Fruit fly (Drosophila melanogaster) whole organism, embryonic: Measurements from ENCODE around the gene nAChRalpha7.
A peak's percentile ranks its signal among the peaks of the same experiment; 100 is the strongest.

ENCODE experiments used
- Blimp-1 ChIP-seq: fragments of 200-800 bp; sonication (Bioruptor generic); optimal IDR thresholded peaks from 3 replicates; lab custom pipeline; 2018; ENCODE audit warnings: missing biosample characterization, missing genetic modification characterization, mild to moderate bottlenecking, moderate library complexity, missing genetic modification reagents
- CG10462 ChIP-seq: fragments of 200-800 bp; sonication (Bioruptor generic); optimal IDR thresholded peaks from 2 replicates; lab custom pipeline; 2016; ENCODE audit warnings: missing biosample characterization, missing genetic modification characterization
- CG10543 ChIP-seq: fragments of 200-800 bp; sonication (Bioruptor generic); optimal IDR thresholded peaks from 3 replicates; lab custom pipeline; 2017; ENCODE audit warnings: missing biosample characterization, mild to moderate bottlenecking, missing genetic modification characterization, moderate library complexity
- CG11085 ChIP-seq: fragments of 200-800 bp; sonication (Bioruptor generic); IDR thresholded peaks from 2 replicates; pipeline ENCODE4 v1.3.6; 2022; ENCODE audit warnings: missing biosample characterization, missing genetic modification characterization
- CG11398 ChIP-seq: fragments of 200-800 bp; sonication (Bioruptor generic); optimal IDR thresholded peaks from 2 replicates; lab custom pipeline; 2016; ENCODE audit warnings: missing biosample characterization, missing genetic modification characterization
- CG12155 ChIP-seq: fragments of 200-800 bp; sonication (Bioruptor generic); optimal IDR thresholded peaks from 3 replicates; lab custom pipeline; 2016; ENCODE audit warnings: missing biosample characterization, missing genetic modification characterization
- CG14965 ChIP-seq: fragments of 200-800 bp; sonication (Bioruptor generic); optimal IDR thresholded peaks from 2 replicates; lab custom pipeline; 2016; ENCODE audit warnings: missing biosample characterization, missing genetic modification characterization, borderline replicate concordance
- CG17359 ChIP-seq: fragments of 200-800 bp; sonication (Bioruptor generic); optimal IDR thresholded peaks from 3 replicates; lab custom pipeline; 2018; ENCODE audit warnings: missing biosample characterization, mild to moderate bottlenecking, missing genetic modification characterization, moderate library complexity
- CG17829 ChIP-seq: fragments of 200-800 bp; optimal IDR thresholded peaks from 2 replicates; lab custom pipeline; 2019; ENCODE audit warnings: missing biosample characterization, mild to moderate bottlenecking, missing genetic modification characterization, moderate library complexity
- CG18599 ChIP-seq: fragments of 200-800 bp; sonication (Bioruptor generic); optimal IDR thresholded peaks from 3 replicates; lab custom pipeline; 2017; ENCODE audit warnings: missing biosample characterization, missing genetic modification characterization, mild to moderate bottlenecking, moderate library complexity, missing genetic modification reagents
- CG2199 ChIP-seq: fragments of 200-800 bp; sonication (Bioruptor generic); IDR thresholded peaks from 3 replicates; pipeline ENCODE4 v1.3.6; 2022; ENCODE audit warnings: missing biosample characterization, missing genetic modification characterization
- CG30403 ChIP-seq: fragments of 200-800 bp; sonication (Bioruptor generic); optimal IDR thresholded peaks from 3 replicates; lab custom pipeline; 2016; ENCODE audit warnings: missing biosample characterization, missing genetic modification characterization
- CG32532 ChIP-seq: fragments of 200-800 bp; sonication (Bioruptor generic); IDR thresholded peaks from 2 replicates; pipeline ENCODE4 v1.3.6; 2022; ENCODE audit warnings: missing biosample characterization, missing genetic modification characterization
- CG32767 ChIP-seq: fragments of 200-800 bp; sonication (Bioruptor generic); IDR thresholded peaks from 2 replicates; pipeline ENCODE4 v1.3.6; 2022; ENCODE audit warnings: missing biosample characterization, missing genetic modification characterization
- CG33557 ChIP-seq: fragments of 200-800 bp; sonication (Bioruptor generic); optimal IDR thresholded peaks from 2 replicates; lab custom pipeline; 2019; ENCODE audit warnings: missing biosample characterization, mild to moderate bottlenecking, missing genetic modification characterization, moderate library complexity
- CG4328 ChIP-seq: fragments of 200-800 bp; sonication (Bioruptor generic); optimal IDR thresholded peaks from 3 replicates; lab custom pipeline; 2017; ENCODE audit warnings: missing biosample characterization, missing genetic modification reagents, missing genetic modification characterization
- CG4424 ChIP-seq: fragments of 200-800 bp; sonication (Bioruptor generic); optimal IDR thresholded peaks from 3 replicates; lab custom pipeline; 2016; ENCODE audit warnings: missing biosample characterization, missing genetic modification characterization
- CG6272 ChIP-seq: fragments of 200-800 bp; sonication (Bioruptor generic); IDR thresholded peaks from 2 replicates; pipeline ENCODE4 v1.3.6; 2022; ENCODE audit warnings: missing biosample characterization, missing genetic modification characterization
- CG7372 ChIP-seq: fragments of 200-800 bp; sonication (Bioruptor generic); IDR thresholded peaks from 2 replicates; pipeline ENCODE4 v1.3.6; 2022; ENCODE audit warnings: missing biosample characterization, missing genetic modification characterization
- CG8290 ChIP-seq, 3 experiments: fragments of 200-800 bp; sonication (Bioruptor generic); optimal IDR thresholded peaks; 2 replicates each; lab custom pipeline; 2016 to 2019; ENCODE audit warnings: missing biosample characterization in 3 of 3, missing genetic modification characterization in 3 of 3, mild to moderate bottlenecking in 2 of 3, moderate library complexity in 1 of 3
- CG8924 ChIP-seq: fragments of 200-800 bp; optimal IDR thresholded peaks from 3 replicates; lab custom pipeline; 2019; ENCODE audit warnings: missing biosample characterization, mild to moderate bottlenecking, missing genetic modification characterization, moderate library complexity
- CTCF ChIP-seq: fragments of 200-800 bp; sonication (Bioruptor generic); optimal IDR thresholded peaks from 2 replicates; lab custom pipeline; 2017; ENCODE audit warnings: missing biosample characterization, mild to moderate bottlenecking, missing genetic modification characterization, moderate library complexity
- Drgx ChIP-seq: fragments of 200-800 bp; sonication (Bioruptor generic); IDR thresholded peaks from 2 replicates; pipeline ENCODE4 v1.3.6; 2022; ENCODE audit warnings: missing biosample characterization, missing genetic modification characterization
- Ets65A ChIP-seq: fragments of 200-800 bp; sonication (Bioruptor generic); peaks from one replicate; lab custom pipeline; 2016; ENCODE audit warnings: missing biosample characterization, missing genetic modification characterization
- Fer2 ChIP-seq: fragments of 200-800 bp; sonication (Bioruptor generic); optimal IDR thresholded peaks from 2 replicates; lab custom pipeline; 2018; ENCODE audit warnings: missing biosample characterization, mild to moderate bottlenecking, missing genetic modification characterization, moderate library complexity
- Fer3 ChIP-seq: fragments of 200-800 bp; sonication (Bioruptor generic); optimal IDR thresholded peaks from 2 replicates; lab custom pipeline; 2018; ENCODE audit warnings: missing biosample characterization, mild to moderate bottlenecking, missing genetic modification characterization, moderate library complexity
- Gug ChIP-seq: fragments of 200-800 bp; sonication (Bioruptor generic); IDR thresholded peaks from 4 replicates; pipeline ENCODE4 v1.3.6; 2022; ENCODE audit warnings: missing biosample characterization, missing genetic modification characterization
- H15 ChIP-seq: fragments of 200-800 bp; sonication (Bioruptor generic); IDR thresholded peaks from 3 replicates; pipeline ENCODE4 v1.3.6; 2022; ENCODE audit warnings: missing biosample characterization, missing genetic modification characterization
- H2.0 ChIP-seq: fragments of 200-800 bp; sonication (Bioruptor generic); IDR thresholded peaks from 2 replicates; pipeline ENCODE4 v1.3.6; 2022; ENCODE audit warnings: missing biosample characterization, missing genetic modification characterization
- Hr39 ChIP-seq: fragments of >200 bp; optimal IDR thresholded peaks from 2 replicates; lab custom pipeline; 2017
- Kr ChIP-seq: fragments of 200-800 bp; sonication (Bioruptor generic); optimal IDR thresholded peaks from 2 replicates; lab custom pipeline; 2017; ENCODE audit warnings: missing biosample characterization, mild to moderate bottlenecking, missing genetic modification characterization
- Max ChIP-seq: fragments of 200-800 bp; sonication (Bioruptor generic); optimal IDR thresholded peaks from 2 replicates; lab custom pipeline; 2016; ENCODE audit warnings: missing biosample characterization, mild to moderate bottlenecking, missing genetic modification characterization
- Med ChIP-seq: fragments of 200-800 bp; sonication (Bioruptor generic); peaks from one replicate; lab custom pipeline; 2016; ENCODE audit warnings: missing biosample characterization, missing genetic modification characterization, mild to moderate bottlenecking, inconsistent platforms, moderate library complexity
- Nf-YA ChIP-seq: fragments of 200-800 bp; sonication (Bioruptor generic); IDR thresholded peaks from 2 replicates; pipeline ENCODE4 v1.3.6; 2022; ENCODE audit warnings: missing biosample characterization, missing genetic modification characterization
- Nf-YC ChIP-seq: fragments of 200-800 bp; optimal IDR thresholded peaks from 3 replicates; lab custom pipeline; 2019; ENCODE audit warnings: missing biosample characterization, mild to moderate bottlenecking, missing genetic modification characterization, moderate library complexity
- NfI ChIP-seq: fragments of 200-800 bp; sonication (Bioruptor generic); optimal IDR thresholded peaks from 3 replicates; lab custom pipeline; 2018; ENCODE audit warnings: missing biosample characterization, mild to moderate bottlenecking, missing genetic modification characterization, moderate library complexity
- Sry-δ ChIP-seq: fragments of 200-800 bp; sonication (Bioruptor generic); optimal IDR thresholded peaks from 2 replicates; lab custom pipeline; 2016; ENCODE audit warnings: missing biosample characterization, missing genetic modification characterization
- Tbp ChIP-seq: fragments of >200 bp; optimal IDR thresholded peaks from 2 replicates; lab custom pipeline; 2018; ENCODE audit warnings: missing biosample characterization, missing genetic modification characterization
- YL-1 ChIP-seq: fragments of 200-800 bp; sonication (Bioruptor generic); optimal IDR thresholded peaks from 3 replicates; lab custom pipeline; 2017; ENCODE audit warnings: missing biosample characterization, mild to moderate bottlenecking, missing genetic modification characterization
- ase ChIP-seq: fragments of 200-800 bp; sonication (Bioruptor generic); IDR thresholded peaks from 3 replicates; pipeline ENCODE4 v1.3.6; 2022; ENCODE audit warnings: missing biosample characterization, missing genetic modification characterization
- bcd ChIP-seq: fragments of 200-800 bp; sonication (Bioruptor generic); optimal IDR thresholded peaks from 2 replicates; lab custom pipeline; 2017; ENCODE audit warnings: missing biosample characterization, mild to moderate bottlenecking, missing genetic modification characterization
- chn ChIP-seq: fragments of 200-800 bp; sonication (Bioruptor generic); optimal IDR thresholded peaks from 2 replicates; lab custom pipeline; 2016; ENCODE audit warnings: missing biosample characterization, missing genetic modification characterization
- dimm ChIP-seq: fragments of 200-800 bp; sonication (Bioruptor generic); IDR thresholded peaks from 2 replicates; pipeline ENCODE4 v1.3.6; 2022; ENCODE audit warnings: missing biosample characterization, missing genetic modification characterization
- disco-r ChIP-seq: fragments of 200-800 bp; sonication (Bioruptor generic); optimal IDR thresholded peaks from 2 replicates; lab custom pipeline; 2016; ENCODE audit warnings: missing biosample characterization, missing genetic modification characterization
- dmrt99B ChIP-seq: fragments of 200-800 bp; sonication (Bioruptor generic); optimal IDR thresholded peaks from 2 replicates; lab custom pipeline; 2018; ENCODE audit warnings: missing biosample characterization, mild to moderate bottlenecking, missing genetic modification characterization, moderate library complexity
- gce ChIP-seq: fragments of 200-800 bp; sonication (Bioruptor generic); IDR thresholded peaks from 3 replicates; pipeline ENCODE4 v1.3.6; 2022; ENCODE audit warnings: missing biosample characterization, missing genetic modification characterization
- grn ChIP-seq: fragments of 200-800 bp; sonication (Bioruptor generic); optimal IDR thresholded peaks from 3 replicates; lab custom pipeline; 2017; ENCODE audit warnings: missing biosample characterization, missing genetic modification characterization
- hth ChIP-seq: fragments of >200 bp; optimal IDR thresholded peaks from 2 replicates; lab custom pipeline; 2017; ENCODE audit warnings: inconsistent platforms
- sens ChIP-seq: fragments of 200-800 bp; sonication (Bioruptor generic); peaks from one replicate; lab custom pipeline; 2016; ENCODE audit warnings: missing biosample characterization, missing genetic modification characterization
- twi ChIP-seq: fragments of 200-800 bp; optimal IDR thresholded peaks from 2 replicates; lab custom pipeline; 2019; ENCODE audit warnings: missing biosample characterization, mild to moderate bottlenecking, missing genetic modification characterization, moderate library complexity

nAChRalpha7 gene

dm6 chrX:19281271-19281670 is 67.0 kb downstream of the nAChRalpha7 start (continued):
- TF ChIP-seq CG30403 (peak; percentile 8), CG12155 (peak; percentile 9), CG32532 (GFP tag; lab: Robert Waterston, UW) (peak; percentile 63; the same call in 1 of the 2 replicates), Fer3 (tag; lab: Kevin White, UChicago) (peak; percentile 14), CG11085 (GFP tag; lab: Robert Waterston, UW) (0 out of 2 replicates have a peak, but pooled peaks have one; percentile 33), CTCF (GFP tag; lab: Kevin White, UChicago) (peak; percentile 2), Tbp (GFP tag; lab: Kevin White, UChicago) (no peak), CG17829 (tag; lab: Kevin White, UChicago) (peak; percentile 16), CG14965 (no peak), CG2199 (GFP tag; lab: Robert Waterston, UW) (no peak), CG7372 (GFP tag; lab: Robert Waterston, UW) (no peak), Ets65A (GFP tag; lab: Kevin White, UChicago) (peak; percentile 66), CG18599 (GFP tag; lab: Kevin White, UChicago) (no peak), Blimp-1 (GFP tag; lab: Kevin White, UChicago) (no peak), NfI (GFP tag; lab: Kevin White, UChicago) (peak; percentile 25), CG8924 (peak; percentile 12), CG4424 (GFP tag; lab: Kevin White, UChicago) (peak; percentile 1), bcd (GFP tag; lab: Kevin White, UChicago) (peak; percentile 40), CG17359 (tag; lab: Kevin White, UChicago) (peak; percentile 51), Gug (GFP tag; lab: Robert Waterston, UW) (peak; percentile 28; the same call in 1 of the 4 replicates)

- no peak for TF ChIP-seq CG11398
- TF ChIP-seq CG10462 (GFP tag; lab: Kevin White, UChicago): no peak
- TF ChIP-seq H2.0: no peak
- peak; percentile 70 for TF ChIP-seq Ets65A (GFP tag; lab: Kevin White, UChicago)
- TF ChIP-seq ase (GFP tag; lab: Robert Waterston, UW): no peak
- TF ChIP-seq twi (tag; lab: Kevin White, UChicago): no peak
- TF ChIP-seq dimm (GFP tag; lab: Robert Waterston, UW): no peak
- TF ChIP-seq Med (GFP tag; lab: Kevin White, UChicago): peak; percentile 50
- no peak for TF ChIP-seq grn
- TF ChIP-seq sens: peak; percentile 22
- TF ChIP-seq Nf-YA: no peak
Measured at dm6 chrX:19280685-19281084, 67.6 kb downstream of the nAChRalpha7 start.

DNA sequence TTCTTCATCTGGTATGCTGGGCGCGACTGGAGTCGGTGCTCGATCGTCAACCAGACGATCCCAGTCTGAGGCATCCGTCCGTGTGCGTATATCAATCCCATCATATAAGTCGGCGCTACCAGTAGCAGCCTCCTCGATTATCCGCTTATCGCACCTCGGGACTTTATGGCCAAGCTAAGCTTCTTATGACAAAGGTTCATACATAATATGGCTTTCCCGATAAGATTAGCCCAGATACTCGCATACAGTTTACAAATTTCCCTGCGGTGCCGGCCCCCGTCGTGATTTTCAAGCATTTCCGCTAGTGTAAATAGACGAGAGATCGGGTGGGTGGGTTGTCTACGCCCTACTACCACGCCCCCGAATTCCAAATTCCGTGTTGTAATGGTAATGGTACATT is 68.0 kb downstream of the nAChRalpha7 start, which contains the start of gene CG8028:
Gene CG8028, minus strand, starts transcription at position 101 of the 400 bp plus-strand sequence.
- TF ChIP-seq Max (no peak), Med (GFP tag; lab: Kevin White, UChicago) (peak; percentile 13), Sry-δ (GFP tag; lab: Kevin White, UChicago) (no peak), YL-1 (GFP tag; lab: Kevin White, UChicago) (no peak), CG33557 (GFP tag; lab: Kevin White, UChicago) (no peak)

DNA sequence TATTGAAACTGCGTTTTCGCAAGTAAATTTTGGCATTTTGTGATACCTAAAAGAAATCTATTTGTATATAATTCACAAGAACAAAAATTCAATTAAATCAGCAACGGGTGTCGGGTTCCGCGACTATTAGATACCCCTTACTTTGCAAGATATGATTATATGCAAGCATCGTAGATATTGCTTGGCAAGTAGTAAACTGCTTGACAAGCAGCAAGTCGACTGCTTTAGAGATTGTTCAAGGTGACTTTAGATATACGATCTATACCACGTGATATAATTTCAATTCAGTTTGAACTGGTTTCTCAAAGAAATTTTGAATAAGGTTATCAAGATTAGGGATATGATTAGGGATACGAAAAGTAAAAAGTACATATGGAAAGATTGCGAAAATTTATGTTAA is 69.9 kb downstream of the nAChRalpha7 start:
- TF ChIP-seq CG4328: no peak
- no peak for TF ChIP-seq dmrt99B
- no peak for TF ChIP-seq hth (lab: Kevin White, UChicago)
- no peak for TF ChIP-seq Nf-YC (tag; lab: Kevin White, UChicago)
- no peak for TF ChIP-seq CG10543 (GFP tag; lab: Kevin White, UChicago)
- peak; percentile 96 for TF ChIP-seq CG8290 (GFP tag; optimal IDR thresholded peaks at IDR 0.05; lab: Kevin White, UChicago)
- TF ChIP-seq CG8290 (tag; optimal IDR thresholded peaks at IDR 0.05; lab: Kevin White, UChicago): no peak
- TF ChIP-seq chn (GFP tag; lab: Kevin White, UChicago): no peak
- TF ChIP-seq Drgx (GFP tag; lab: Robert Waterston, UW): no peak
- TF ChIP-seq disco-r (GFP tag; lab: Kevin White, UChicago): no peak
- TF ChIP-seq Fer2: no peak
- no peak for TF ChIP-seq H15 (GFP tag; lab: Robert Waterston, UW)
- TF ChIP-seq Hr39 (lab: Kevin White, UChicago): no peak
- no peak for TF ChIP-seq Kr (GFP tag; lab: Kevin White, UChicago)
- no peak for TF ChIP-seq Ets65A (GFP tag; lab: Kevin White, UChicago)
- TF ChIP-seq CG6272: no peak
- no peak for TF ChIP-seq CG32767 (GFP tag; lab: Robert Waterston, UW)
- TF ChIP-seq gce (GFP tag; lab: Robert Waterston, UW): no peak
- no peak for TF ChIP-seq bcd (GFP tag; lab: Kevin White, UChicago)
